Worm (Caenorhabditis elegans): Measurements from ENCODE around the gene Y37D8A.8.
A peak's percentile ranks its signal among the peaks of the same experiment; 100 is the strongest.

Y37D8A.8 gene

ce11 chrIII:12904052-12904451 is 39.3 kb downstream of the Y37D8A.8 start:
- TF ChIP-seq unc-62 (GFP tag; optimal IDR thresholded peaks at IDR 0.05): peak; percentile 65
- TF ChIP-seq tbx-8 (GFP tag; optimal IDR thresholded peaks at IDR 0.05): no peak

- peak; percentile 98 for TF ChIP-seq pha-4 (tag; optimal IDR thresholded peaks at IDR 0.05)
- TF ChIP-seq lin-13 (tag; optimal IDR thresholded peaks at IDR 0.05): peak; percentile 99
- TF ChIP-seq bed-3 (GFP tag; optimal IDR thresholded peaks at IDR 0.05): no peak
- peak; percentile 76 for TF ChIP-seq ceh-83 (GFP tag; optimal IDR thresholded peaks at IDR 0.05)
- TF ChIP-seq ceh-39 (tag; optimal IDR thresholded peaks at IDR 0.05): peak; percentile 98
- TF ChIP-seq nhr-76 (tag; optimal IDR thresholded peaks at IDR 0.05): peak; percentile 9
- TF ChIP-seq cnd-1 (tag; optimal IDR thresholded peaks at IDR 0.05): peak; percentile 65
- peak; percentile 78 for TF ChIP-seq ztf-11 (tag; optimal IDR thresholded peaks at IDR 0.05)
- no peak for TF ChIP-seq lin-32 (GFP tag; optimal IDR thresholded peaks at IDR 0.05)
- no peak for TF ChIP-seq blmp-1 (tag; optimal IDR thresholded peaks at IDR 0.05)
- TF ChIP-seq sem-2 (GFP tag; optimal IDR thresholded peaks at IDR 0.05): no peak
- TF ChIP-seq M03D4.4 (tag; optimal IDR thresholded peaks at IDR 0.05): peak; percentile 75
- TF ChIP-seq flh-1 (GFP tag; optimal IDR thresholded peaks at IDR 0.05): no peak
- peak; percentile 90 for TF ChIP-seq sptf-1 (tag; optimal IDR thresholded peaks at IDR 0.05)
- TF ChIP-seq zip-8 (tag; optimal IDR thresholded peaks at IDR 0.05): no peak
- no peak for TF ChIP-seq nhr-28 (tag; optimal IDR thresholded peaks at IDR 0.05)
- TF ChIP-seq ces-1 (GFP tag; optimal IDR thresholded peaks at IDR 0.05): peak; percentile 96
- peak; percentile 98 for TF ChIP-seq mep-1 (tag; optimal IDR thresholded peaks at IDR 0.05)
- no peak for TF ChIP-seq nhr-12 (tag; optimal IDR thresholded peaks at IDR 0.05)
- TF ChIP-seq elt-1 (tag; optimal IDR thresholded peaks at IDR 0.05; ENCODE audit: borderline replicate concordance, insufficient read depth): no peak
- TF ChIP-seq nhr-237 (tag; optimal IDR thresholded peaks at IDR 0.05): peak; percentile 97
- TF ChIP-seq ham-2 (GFP tag; optimal IDR thresholded peaks at IDR 0.05): peak; percentile 59
- TF ChIP-seq tbx-8 (GFP tag; optimal IDR thresholded peaks at IDR 0.05): no peak
- TF ChIP-seq ceh-43 (GFP tag; optimal IDR thresholded peaks at IDR 0.05): peak; percentile 76
- peak; percentile 81 for TF ChIP-seq hlh-1 (tag; optimal IDR thresholded peaks at IDR 0.05)
- peak; percentile 89 for TF ChIP-seq mls-2 (tag; optimal IDR thresholded peaks at IDR 0.05)
- peak; percentile 80 for TF ChIP-seq mab-5 (tag; optimal IDR thresholded peaks at IDR 0.05)
- TF ChIP-seq unc-120 (tag; optimal IDR thresholded peaks at IDR 0.05; ENCODE audit: poor library complexity, severe bottlenecking): peak; percentile 40
- peak; percentile 67 for TF ChIP-seq elt-3 (tag; optimal IDR thresholded peaks at IDR 0.05)
- TF ChIP-seq nhr-2 (tag; optimal IDR thresholded peaks at IDR 0.05): peak; percentile 40
- peak; percentile 83 for TF ChIP-seq unc-62 (GFP tag; optimal IDR thresholded peaks at IDR 0.05)
- TF ChIP-seq drap-1 (GFP tag; optimal IDR thresholded peaks at IDR 0.05): peak; percentile 73
- TF ChIP-seq unc-39 (tag; optimal IDR thresholded peaks at IDR 0.05): no peak
- TF ChIP-seq lsy-2 (tag; optimal IDR thresholded peaks at IDR 0.05): peak; percentile 100
- no peak for TF ChIP-seq snpc-4 (tag; optimal IDR thresholded peaks at IDR 0.05)
Measured at ce11 chrIII:12904987-12905541, 40.3 kb downstream of the Y37D8A.8 start, which contains the start of gene cox-5A. cox-5A (plus strand) TSS chrIII:12905491.

ce11 chrIII:12906611-12907037 is 41.9 kb downstream of the Y37D8A.8 start:
- TF ChIP-seq mep-1 (tag; optimal IDR thresholded peaks at IDR 0.05) (no peak), elt-3 (tag; optimal IDR thresholded peaks at IDR 0.05) (no peak), sptf-1 (tag; optimal IDR thresholded peaks at IDR 0.05) (no peak), lsy-2 (tag; optimal IDR thresholded peaks at IDR 0.05) (no peak), mls-2 (tag; optimal IDR thresholded peaks at IDR 0.05) (no peak), sem-2 (GFP tag; optimal IDR thresholded peaks at IDR 0.05) (no peak), nhr-2 (tag; optimal IDR thresholded peaks at IDR 0.05) (no peak), nhr-76 (tag; optimal IDR thresholded peaks at IDR 0.05) (no peak), ham-2 (GFP tag; optimal IDR thresholded peaks at IDR 0.05) (no peak), M03D4.4 (tag; optimal IDR thresholded peaks at IDR 0.05) (no peak), ceh-39 (tag; optimal IDR thresholded peaks at IDR 0.05) (no peak), cnd-1 (tag; optimal IDR thresholded peaks at IDR 0.05) (no peak), drap-1 (GFP tag; optimal IDR thresholded peaks at IDR 0.05) (no peak)

- TF ChIP-seq zip-8 (tag; optimal IDR thresholded peaks at IDR 0.05) (no peak), pha-4 (tag; optimal IDR thresholded peaks at IDR 0.05) (no peak), unc-120 (tag; optimal IDR thresholded peaks at IDR 0.05; ENCODE audit: poor library complexity, severe bottlenecking) (no peak), ceh-43 (GFP tag; optimal IDR thresholded peaks at IDR 0.05) (no peak), ceh-83 (GFP tag; optimal IDR thresholded peaks at IDR 0.05) (no peak)
Measured at ce11 chrIII:12907218-12907617, 42.5 kb downstream of the Y37D8A.8 start.

Measured in whole organism, mixed stage, embryonic.